Fruit fly (Drosophila melanogaster): ENCODE data around the gene CecB.

CecB gene

DNA sequence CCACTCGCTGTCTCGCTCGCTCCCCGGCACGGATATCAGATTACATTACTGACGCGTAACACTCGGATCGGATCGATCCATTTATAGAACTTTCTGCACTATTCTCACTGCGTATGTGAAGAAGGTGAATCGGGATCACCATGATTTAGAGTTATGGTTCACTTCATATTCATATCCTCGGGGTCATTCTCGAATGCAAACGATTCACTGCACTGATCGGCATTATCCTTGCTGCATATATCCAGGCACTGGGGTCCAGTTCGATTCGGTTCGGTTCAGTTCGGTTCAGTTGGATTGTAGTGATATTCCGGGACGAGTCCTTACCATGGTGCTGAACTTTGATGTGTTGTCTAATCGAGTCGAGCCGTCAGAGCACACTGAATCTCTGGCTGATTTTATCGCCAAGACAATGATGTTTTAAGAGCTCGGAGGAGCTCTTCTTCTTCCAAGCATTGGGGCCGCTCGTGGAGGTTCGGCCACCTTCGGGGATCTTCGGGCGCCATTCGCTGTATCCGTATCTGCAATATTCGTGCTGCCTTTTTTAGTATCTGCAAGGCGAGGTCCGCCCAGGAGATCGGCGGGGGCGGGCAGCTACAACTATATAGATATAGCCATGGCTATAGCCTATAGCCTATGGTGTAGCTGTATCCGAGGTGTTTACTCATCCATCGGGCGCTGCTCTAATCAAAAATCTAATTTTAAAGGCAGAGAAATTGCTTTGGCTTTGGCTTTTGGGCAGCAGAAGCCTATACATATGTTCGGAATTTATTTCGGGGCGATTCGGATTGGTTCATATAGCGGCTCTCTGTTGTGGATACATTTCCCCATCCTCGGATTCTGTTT lies 39.2 kb downstream of the CecB start, which contains the start of gene Mlc2:
TSS of gene Mlc2 (minus strand) at position 392 of the 843 bp plus-strand sequence.
- no peak for TF ChIP-seq Vsx2 (GFP tag; optimal IDR thresholded peaks at IDR 0.05; ENCODE audit: partially characterized antibody)
- TF ChIP-seq dl (GFP tag; optimal IDR thresholded peaks at IDR 0.05; ENCODE audit: insufficient read depth in 1 of 2, partially characterized antibody in 2 of 2) = no peak
- no peak for TF ChIP-seq h (GFP tag; optimal IDR thresholded peaks at IDR 0.05)
- TF ChIP-seq woc (GFP tag; optimal IDR thresholded peaks at IDR 0.05) = no peak
- no peak for TF ChIP-seq CG32264 (GFP tag; optimal IDR thresholded peaks at IDR 0.05)
- no peak for TF ChIP-seq foxo (GFP tag; optimal IDR thresholded peaks at IDR 0.05)
- TF ChIP-seq HLH106 (tag; optimal IDR thresholded peaks at IDR 0.05) = no peak
- TF ChIP-seq rgr (GFP tag; optimal IDR thresholded peaks at IDR 0.05) = no peak
- TF ChIP-seq N (GFP tag; optimal IDR thresholded peaks at IDR 0.05) = no peak
- no peak for TF ChIP-seq sage (GFP tag; optimal IDR thresholded peaks at IDR 0.05)
- no peak for TF ChIP-seq Myc (optimal IDR thresholded peaks at IDR 0.05)
- no peak for TF ChIP-seq ey (GFP tag; optimal IDR thresholded peaks at IDR 0.05)
- no peak for TF ChIP-seq br (GFP tag; optimal IDR thresholded peaks at IDR 0.05)
- no peak for TF ChIP-seq Rel (GFP tag; optimal IDR thresholded peaks at IDR 0.05)
- no peak for TF ChIP-seq Rel (tag; optimal IDR thresholded peaks at IDR 0.05)
- no peak for TF ChIP-seq Abd-B (GFP tag; optimal IDR thresholded peaks at IDR 0.05)
- no peak for TF ChIP-seq pan (optimal IDR thresholded peaks at IDR 0.05)
- no peak for TF ChIP-seq lola (GFP tag; optimal IDR thresholded peaks at IDR 0.05)
- TF ChIP-seq Mio (GFP tag; optimal IDR thresholded peaks at IDR 0.05) = no peak

DNA sequence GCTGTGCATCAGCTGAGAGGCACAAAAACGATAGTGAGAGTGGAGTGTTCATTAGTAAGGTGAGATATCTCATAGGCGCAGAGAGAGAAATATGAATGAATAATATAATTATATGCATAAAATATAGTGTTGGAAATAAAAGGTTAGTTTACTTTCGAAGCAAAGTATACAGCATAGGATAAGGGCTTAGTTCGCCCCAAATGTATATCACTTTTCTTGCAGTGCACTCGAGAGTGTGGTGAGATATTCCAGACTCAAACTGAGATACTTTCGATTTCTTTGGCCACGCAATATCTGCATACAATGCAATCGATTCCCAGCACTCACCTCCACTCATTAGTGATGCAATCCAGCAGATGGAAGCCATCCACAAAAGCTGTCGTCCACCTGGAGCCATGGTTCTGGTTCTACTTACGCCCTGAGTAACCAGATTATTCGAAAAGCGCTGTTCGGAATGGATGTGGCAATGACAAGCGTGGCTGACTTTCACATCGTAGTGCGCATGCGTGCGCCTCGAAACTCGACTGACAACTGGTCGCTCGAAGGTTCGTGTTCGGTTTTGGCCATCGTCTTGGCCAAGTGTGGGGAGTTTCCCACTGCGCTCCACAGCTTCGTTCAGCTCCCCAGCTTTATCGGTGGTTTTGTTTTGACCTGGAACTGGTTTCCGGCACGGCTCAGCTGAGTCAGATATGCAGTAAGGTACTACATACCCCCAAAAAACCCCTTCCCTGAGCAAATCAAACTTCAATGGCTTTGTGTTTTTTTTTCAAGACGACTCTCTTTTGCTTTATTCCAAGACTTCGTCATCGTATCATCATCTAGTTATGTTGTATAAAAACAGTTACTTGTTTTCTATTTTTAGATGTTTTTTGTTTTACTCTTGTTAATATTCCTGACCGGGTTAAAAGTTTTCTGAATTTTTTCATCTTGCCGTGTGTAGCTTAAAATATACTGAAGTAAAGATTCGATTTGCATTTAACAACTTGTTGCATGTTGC lies 42.6 kb downstream of the CecB start, which contains the start of gene Rsod:
TSS of gene Rsod (minus strand) at position 537 of the 997 bp plus-strand sequence.
- peak; percentile 43 for TF ChIP-seq Rel (GFP tag; optimal IDR thresholded peaks at IDR 0.05)
- no peak for TF ChIP-seq Rel (tag; optimal IDR thresholded peaks at IDR 0.05)
- no peak for TF ChIP-seq dl (GFP tag; optimal IDR thresholded peaks at IDR 0.05; ENCODE audit: insufficient read depth in 1 of 2, partially characterized antibody in 2 of 2)
- peak; percentile 82 for TF ChIP-seq OdsH (GFP tag; optimal IDR thresholded peaks at IDR 0.05)
- TF ChIP-seq dmrt93B (GFP tag; optimal IDR thresholded peaks at IDR 0.05) = peak; percentile 53
- no peak for TF ChIP-seq Myc (optimal IDR thresholded peaks at IDR 0.05)
- TF ChIP-seq usp (GFP tag; optimal IDR thresholded peaks at IDR 0.05) = no peak
- TF ChIP-seq ey (GFP tag; optimal IDR thresholded peaks at IDR 0.05) = peak; percentile 82
- peak; percentile 73 for TF ChIP-seq woc (GFP tag; optimal IDR thresholded peaks at IDR 0.05)
- TF ChIP-seq Dfd (GFP tag; optimal IDR thresholded peaks at IDR 0.05) = no peak
- TF ChIP-seq HLH106 (tag; optimal IDR thresholded peaks at IDR 0.05) = peak; percentile 86
- TF ChIP-seq Hnf4 (GFP tag; optimal IDR thresholded peaks at IDR 0.05) = peak; percentile 75
- no peak for TF ChIP-seq CG9705 (GFP tag; optimal IDR thresholded peaks at IDR 0.05)
- peak; percentile 13 for TF ChIP-seq Jra (GFP tag; optimal IDR thresholded peaks at IDR 0.05)
- TF ChIP-seq brk (GFP tag; optimal IDR thresholded peaks at IDR 0.05) = no peak
- peak; percentile 80 for TF ChIP-seq fru (GFP tag; optimal IDR thresholded peaks at IDR 0.05)
- no peak for TF ChIP-seq N (GFP tag; optimal IDR thresholded peaks at IDR 0.05)
- peak; percentile 86 for TF ChIP-seq rgr (GFP tag; optimal IDR thresholded peaks at IDR 0.05)
- TF ChIP-seq Hr83 (GFP tag; optimal IDR thresholded peaks at IDR 0.05; ENCODE audit: poor library complexity, severe bottlenecking) = peak; percentile 32
- peak; percentile 80 for TF ChIP-seq h (GFP tag; optimal IDR thresholded peaks at IDR 0.05)
- TF ChIP-seq CrebA (GFP tag; optimal IDR thresholded peaks at IDR 0.05; ENCODE audit: borderline replicate concordance) = no peak
- TF ChIP-seq CG32264 (GFP tag; optimal IDR thresholded peaks at IDR 0.05) = peak; percentile 62
- peak; percentile 4 for TF ChIP-seq dsf (GFP tag; optimal IDR thresholded peaks at IDR 0.05; ENCODE audit: borderline replicate concordance)
- peak in 1 of 2 experiments; percentile 89 for TF ChIP-seq foxo (GFP tag; optimal IDR thresholded peaks at IDR 0.05)
- peak; percentile 70 for TF ChIP-seq br (GFP tag; optimal IDR thresholded peaks at IDR 0.05)
- TF ChIP-seq Sp1 (GFP tag; optimal IDR thresholded peaks at IDR 0.05) = peak; percentile 61
- no peak for TF ChIP-seq jim (GFP tag; optimal IDR thresholded peaks at IDR 0.05)
- TF ChIP-seq Abd-B (GFP tag; optimal IDR thresholded peaks at IDR 0.05) = no peak
- TF ChIP-seq Vsx2 (GFP tag; optimal IDR thresholded peaks at IDR 0.05; ENCODE audit: partially characterized antibody) = peak; percentile 40
- peak; percentile 91 for TF ChIP-seq psq (GFP tag; optimal IDR thresholded peaks at IDR 0.05)
- TF ChIP-seq sage (GFP tag; optimal IDR thresholded peaks at IDR 0.05) = peak; percentile 59
- peak; percentile 43 for TF ChIP-seq Dif (GFP tag; optimal IDR thresholded peaks at IDR 0.05; ENCODE audit: partially characterized antibody)
- TF ChIP-seq tai (GFP tag; optimal IDR thresholded peaks at IDR 0.05) = no peak
- TF ChIP-seq pan (optimal IDR thresholded peaks at IDR 0.05) = no peak
- TF ChIP-seq Mio (GFP tag; optimal IDR thresholded peaks at IDR 0.05) = no peak
- TF ChIP-seq sv (GFP tag; optimal IDR thresholded peaks at IDR 0.05) = peak; percentile 27
- TF ChIP-seq lola (GFP tag; optimal IDR thresholded peaks at IDR 0.05) = no peak
- no peak for TF ChIP-seq GATAd (GFP tag; optimal IDR thresholded peaks at IDR 0.05)
- no peak for TF ChIP-seq Hr78 (GFP tag; optimal IDR thresholded peaks at IDR 0.05)
